Worm (Caenorhabditis elegans) whole organism, young adult: Measurements from ENCODE around the gene glt-6.

Experiments used
- B0019.2 ChIP-seq: fragments of 200-800 bp; sonication (Bioruptor generic); conservative IDR thresholded peaks from 2 replicates; pipeline ENCODE4 v1.3.6; 2022; ENCODE audit warnings: missing genetic modification reagents, missing genetic modification characterization, missing compliant biosample characterization
- B0336.3 ChIP-seq: fragments of 200-800 bp; sonication (Bioruptor generic); IDR thresholded peaks from 2 replicates; pipeline ENCODE4 v1.3.6; 2022; ENCODE audit warnings: missing genetic modification characterization, missing compliant biosample characterization
- C17E4.6 ChIP-seq: fragments of 200-800 bp; sonication (Bioruptor generic); IDR thresholded peaks from 2 replicates; pipeline ENCODE4 v1.3.6; 2022; ENCODE audit warnings: missing genetic modification reagents, missing genetic modification characterization, missing compliant biosample characterization
- F10E7.11 ChIP-seq: sonication (generic microtip); optimal IDR thresholded peaks from 2 replicates; lab custom pipeline; 2017; ENCODE audit warnings: mild to moderate bottlenecking, missing genetic modification characterization, moderate library complexity, missing compliant biosample characterization
- F23B12.7 ChIP-seq: sonication (generic microtip); optimal IDR thresholded peaks from 2 replicates; lab custom pipeline; 2017; ENCODE audit warnings: missing genetic modification characterization, mild to moderate bottlenecking, missing compliant biosample characterization, antibody characterized with exemption, moderate library complexity; ENCODE audit not compliant: insufficient read depth
- F39B2.1 ChIP-seq: fragments of 200-800 bp; sonication (Bioruptor generic); IDR thresholded peaks from 2 replicates; pipeline ENCODE4 v1.3.6; 2022; ENCODE audit warnings: missing genetic modification reagents, missing genetic modification characterization, missing compliant biosample characterization
- F49E8.2 ChIP-seq: sonication (generic microtip); optimal IDR thresholded peaks from 3 replicates; lab custom pipeline; 2017; ENCODE audit warnings: missing genetic modification characterization, mild to moderate bottlenecking, missing compliant biosample characterization, antibody characterized with exemption, moderate library complexity; ENCODE audit not compliant: insufficient read depth
- F52B5.7 ChIP-seq: sonication (generic microtip); optimal IDR thresholded peaks from 2 replicates; lab custom pipeline; 2016; ENCODE audit warnings: mild to moderate bottlenecking, missing genetic modification characterization, missing compliant biosample characterization
- K12H6.12 ChIP-seq: fragments of 200-800 bp; sonication (Bioruptor generic); optimal IDR thresholded peaks from 2 replicates; lab custom pipeline; 2018; ENCODE audit warnings: mild to moderate bottlenecking, missing genetic modification characterization, missing compliant biosample characterization
- Y56A3A.18 ChIP-seq: fragments of 200-800 bp; sonication (Bioruptor generic); IDR thresholded peaks from 2 replicates; pipeline ENCODE4 v1.3.6; 2022; ENCODE audit warnings: missing genetic modification reagents, missing genetic modification characterization, missing compliant biosample characterization
- Y67H2A.10 ChIP-seq: fragments of 200-800 bp; sonication (Bioruptor generic); conservative IDR thresholded peaks from 2 replicates; pipeline ENCODE4 v1.3.6; 2022; ENCODE audit warnings: missing genetic modification reagents, missing genetic modification characterization, missing compliant biosample characterization
- Y95B8A.8 ChIP-seq: fragments of 200-800 bp; sonication (Bioruptor generic); IDR thresholded peaks from 2 replicates; pipeline ENCODE4 v1.3.6; 2022; ENCODE audit warnings: missing genetic modification reagents, missing genetic modification characterization, missing compliant biosample characterization
- ZK185.1 ChIP-seq: sonication (generic microtip); optimal IDR thresholded peaks from 2 replicates; lab custom pipeline; 2016; ENCODE audit warnings: mild to moderate bottlenecking, missing genetic modification characterization, missing compliant biosample characterization; ENCODE audit not compliant: poor library complexity, severe bottlenecking
- akir-1 ChIP-seq: fragments of 200-800 bp; sonication (Bioruptor generic); optimal IDR thresholded peaks from 2 replicates; lab custom pipeline; 2018; ENCODE audit warnings: mild to moderate bottlenecking, missing genetic modification characterization, moderate library complexity, missing compliant biosample characterization
- atf-7 ChIP-seq: sonication (generic microtip); optimal IDR thresholded peaks from 2 replicates; lab custom pipeline; 2017; ENCODE audit warnings: mild to moderate bottlenecking, missing genetic modification characterization, missing compliant biosample characterization
- athp-1 ChIP-seq: sonication (generic microtip); optimal IDR thresholded peaks from 2 replicates; lab custom pipeline; 2017; ENCODE audit warnings: mild to moderate bottlenecking, missing genetic modification characterization, missing compliant biosample characterization
- bed-1 ChIP-seq: fragments of 200-800 bp; sonication (Bioruptor generic); IDR thresholded peaks from 2 replicates; pipeline ENCODE4 v1.3.6; 2022; ENCODE audit warnings: missing genetic modification reagents, missing genetic modification characterization, missing compliant biosample characterization
- ccch-3 ChIP-seq: fragments of 200-800 bp; sonication (Bioruptor generic); optimal IDR thresholded peaks from 2 replicates; lab custom pipeline; 2018; ENCODE audit warnings: mild to moderate bottlenecking, missing genetic modification characterization, missing compliant biosample characterization
- ceh-27 ChIP-seq: fragments of 200-800 bp; sonication (Bioruptor generic); optimal IDR thresholded peaks from 2 replicates; lab custom pipeline; 2018; ENCODE audit warnings: mild to moderate bottlenecking, missing genetic modification characterization, moderate library complexity, missing compliant biosample characterization
- ceh-58 ChIP-seq: fragments of 200-800 bp; sonication (Bioruptor generic); IDR thresholded peaks from 2 replicates; pipeline ENCODE4 v1.3.6; 2022; ENCODE audit warnings: missing genetic modification characterization, missing compliant biosample characterization
- ceh-91 ChIP-seq: fragments of 200-800 bp; sonication (Bioruptor generic); IDR thresholded peaks from 2 replicates; pipeline ENCODE4 v1.3.6; 2022; ENCODE audit warnings: missing genetic modification reagents, missing genetic modification characterization, missing compliant biosample characterization
- chd-7 ChIP-seq: sonication (generic microtip); optimal IDR thresholded peaks from 2 replicates; lab custom pipeline; 2016; ENCODE audit warnings: mild to moderate bottlenecking, missing genetic modification characterization, moderate library complexity, missing compliant biosample characterization
- die-1 ChIP-seq: sonication (generic microtip); optimal IDR thresholded peaks from 2 replicates; lab custom pipeline; 2016; ENCODE audit warnings: missing genotype, mild to moderate bottlenecking, missing genetic modification characterization, missing compliant biosample characterization
- efl-1 ChIP-seq: fragments of 150-350 bp; optimal IDR thresholded peaks from 2 replicates; lab custom pipeline; 2014; ENCODE audit warnings: missing biosample characterization, missing genetic modification reagents, missing genetic modification characterization
- egl-18 ChIP-seq: fragments of 200-800 bp; sonication (Bioruptor generic); IDR thresholded peaks from 2 replicates; pipeline ENCODE4 v1.3.6; 2022; ENCODE audit warnings: missing genetic modification reagents, missing genetic modification characterization, missing compliant biosample characterization
- ekl-4 ChIP-seq: fragments of 200-800 bp; sonication (Bioruptor generic); IDR thresholded peaks from 2 replicates; pipeline ENCODE4 v1.3.6; 2022; ENCODE audit warnings: missing genetic modification reagents, missing genetic modification characterization, missing compliant biosample characterization
- him-1 ChIP-seq: sonication (generic microtip); optimal IDR thresholded peaks from 2 replicates; lab custom pipeline; 2016; ENCODE audit warnings: missing genotype, missing genetic modification reagents, missing genetic modification characterization, missing compliant biosample characterization
- hlh-12 ChIP-seq: sonication (generic microtip); optimal IDR thresholded peaks from 2 replicates; lab custom pipeline; 2016; ENCODE audit warnings: missing genetic modification characterization, missing compliant biosample characterization
- let-526 ChIP-seq: fragments of 200-800 bp; sonication (Bioruptor generic); IDR thresholded peaks from 2 replicates; pipeline ENCODE4 v1.3.6; 2022; ENCODE audit warnings: missing genetic modification reagents, missing genetic modification characterization, missing compliant biosample characterization
- lin-35 ChIP-seq, 3 experiments: fragments of 150-350 bp in 2 of 3; sonication (generic microtip) in 1 of 3; optimal IDR thresholded peaks; 2 replicates each; lab custom pipeline; 2014 to 2018; ENCODE audit warnings: missing biosample characterization in 3 of 3, missing genetic modification characterization in 3 of 3, missing genetic modification reagents in 3 of 3
- lir-1 ChIP-seq: fragments of 200-800 bp; sonication (Bioruptor generic); conservative IDR thresholded peaks from 2 replicates; pipeline ENCODE4 v1.3.6; 2022; ENCODE audit warnings: missing genetic modification reagents, missing genetic modification characterization, missing compliant biosample characterization
- lsl-1 ChIP-seq: fragments of 200-800 bp; sonication (Bioruptor generic); optimal IDR thresholded peaks from 2 replicates; lab custom pipeline; 2018; ENCODE audit warnings: mild to moderate bottlenecking, missing genetic modification characterization, moderate library complexity, missing compliant biosample characterization
- madf-6 ChIP-seq: fragments of 200-800 bp; sonication (Bioruptor generic); IDR thresholded peaks from 2 replicates; pipeline ENCODE4 v1.3.6; 2022; ENCODE audit warnings: missing genetic modification reagents, missing genetic modification characterization, missing compliant biosample characterization
- mxl-1 ChIP-seq: sonication (generic microtip); optimal IDR thresholded peaks from 2 replicates; lab custom pipeline; 2016; ENCODE audit warnings: missing genetic modification characterization, missing compliant biosample characterization
- nhr-120 ChIP-seq: fragments of 200-800 bp; sonication (Bioruptor generic); IDR thresholded peaks from 2 replicates; pipeline ENCODE4 v1.3.6; 2022; ENCODE audit warnings: missing genetic modification characterization, missing compliant biosample characterization
- nhr-179 ChIP-seq: sonication (generic microtip); optimal IDR thresholded peaks from 2 replicates; lab custom pipeline; 2016; ENCODE audit warnings: mild to moderate bottlenecking, missing genetic modification characterization, missing compliant biosample characterization
- nhr-80 ChIP-seq: sonication (generic microtip); optimal IDR thresholded peaks from 2 replicates; lab custom pipeline; 2016; ENCODE audit warnings: missing genetic modification characterization, missing compliant biosample characterization
- pbrm-1 ChIP-seq: fragments of 200-800 bp; sonication (Bioruptor generic); IDR thresholded peaks from 2 replicates; pipeline ENCODE4 v1.3.6; 2022; ENCODE audit warnings: missing genetic modification reagents, missing genetic modification characterization, missing compliant biosample characterization
- repo-1 ChIP-seq: sonication (generic microtip); optimal IDR thresholded peaks from 2 replicates; lab custom pipeline; 2017; ENCODE audit warnings: mild to moderate bottlenecking, missing genetic modification characterization, missing compliant biosample characterization
- rpc-1 ChIP-seq, 2 experiments: fragments of 150-350 bp in 1 of 2; sonication (generic microtip) in 1 of 2; optimal IDR thresholded peaks; 2 replicates each; lab custom pipeline; 2014 to 2018; ENCODE audit warnings: missing biosample characterization in 1 of 2, missing genetic modification characterization in 1 of 2, missing genetic modification reagents in 1 of 2, missing genotype in 1 of 2
- snpc-1.3 ChIP-seq: sonication (generic microtip); optimal IDR thresholded peaks from 2 replicates; lab custom pipeline; 2017; ENCODE audit warnings: missing genetic modification characterization, mild to moderate bottlenecking, missing compliant biosample characterization, antibody characterized with exemption, moderate library complexity, missing genotype, missing genetic modification reagents; ENCODE audit not compliant: insufficient read depth
- zfh-2 ChIP-seq: fragments of 200-800 bp; sonication (Bioruptor generic); conservative IDR thresholded peaks from 2 replicates; pipeline ENCODE4 v1.3.6; 2022; ENCODE audit warnings: missing genetic modification reagents, missing genetic modification characterization, missing compliant biosample characterization
- zim-3 ChIP-seq: sonication (generic microtip); optimal IDR thresholded peaks from 2 replicates; lab custom pipeline; 2017; ENCODE audit warnings: mild to moderate bottlenecking, missing genetic modification characterization, moderate library complexity, missing compliant biosample characterization
- ztf-22 ChIP-seq: fragments of 200-800 bp; sonication (Bioruptor generic); optimal IDR thresholded peaks from 2 replicates; lab custom pipeline; 2018; ENCODE audit warnings: mild to moderate bottlenecking, missing genetic modification characterization, moderate library complexity, missing compliant biosample characterization
- ztf-26 ChIP-seq: sonication (generic microtip); optimal IDR thresholded peaks from 2 replicates; lab custom pipeline; 2017; ENCODE audit warnings: missing genetic modification characterization, missing compliant biosample characterization
- ztf-28 ChIP-seq: fragments of 200-800 bp; sonication (Bioruptor generic); IDR thresholded peaks from 2 replicates; pipeline ENCODE4 v1.3.6; 2022; ENCODE audit warnings: missing genetic modification reagents, missing genetic modification characterization, missing compliant biosample characterization
- ztf-6 ChIP-seq: fragments of 200-800 bp; sonication (Bioruptor generic); IDR thresholded peaks from 2 replicates; pipeline ENCODE4 v1.3.6; 2022; ENCODE audit warnings: missing genetic modification reagents, missing genetic modification characterization, missing compliant biosample characterization

Gene glt-6

DNA sequence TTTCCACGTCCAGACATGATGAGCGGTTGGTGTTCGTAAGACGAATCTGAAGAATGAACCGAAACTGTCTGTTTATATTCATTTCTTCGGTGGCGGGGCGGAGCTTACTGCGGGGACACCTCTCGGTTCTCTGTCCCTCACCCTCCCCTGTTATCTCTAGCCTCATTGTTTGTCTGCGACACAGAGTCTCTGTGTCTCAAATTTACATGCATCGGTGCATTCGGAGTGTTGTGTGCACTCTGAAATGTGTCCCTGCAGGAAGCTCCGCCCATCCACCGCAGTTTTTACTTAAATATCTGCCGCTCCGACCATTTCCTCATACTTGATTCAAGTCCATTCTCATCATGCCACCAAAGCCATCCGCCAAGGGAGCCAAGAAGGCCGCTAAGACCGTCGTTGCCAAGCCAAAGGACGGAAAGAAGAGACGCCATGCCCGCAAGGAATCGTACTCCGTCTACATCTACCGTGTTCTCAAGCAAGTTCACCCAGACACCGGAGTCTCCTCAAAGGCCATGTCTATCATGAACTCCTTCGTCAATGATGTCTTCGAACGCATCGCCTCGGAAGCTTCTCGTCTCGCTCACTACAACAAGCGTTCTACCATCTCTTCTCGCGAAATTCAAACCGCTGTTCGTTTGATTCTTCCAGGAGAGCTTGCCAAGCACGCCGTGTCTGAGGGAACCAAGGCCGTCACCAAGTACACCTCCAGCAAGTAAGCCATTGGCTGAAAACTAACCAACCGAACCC is 17.0 kb upstream of the glt-6 start, which contains the start of the genes his-61 and his-62:
his-61 (minus strand) TSS at position 17 of the 747 bp plus-strand sequence.
his-62 (plus strand) TSS at position 345 of the 747 bp plus-strand sequence.
- no peak for TF ChIP-seq K12H6.12
- no peak for TF ChIP-seq nhr-179 (tag; lab: Kevin White, UChicago)
- no peak for TF ChIP-seq F10E7.11 (tag; lab: Kevin White, UChicago)
- TF ChIP-seq chd-7 (tag; lab: Kevin White, UChicago), result no peak
- TF ChIP-seq efl-1, result no peak
- no peak for TF ChIP-seq egl-18 (GFP tag; lab: Robert Waterston, UW)
- TF ChIP-seq die-1 (tag; lab: Kevin White, UChicago), result no peak
- TF ChIP-seq atf-7, result no peak
- no peak for TF ChIP-seq F52B5.7 (tag; lab: Kevin White, UChicago)
- peak; percentile 43 for TF ChIP-seq lsl-1 (GFP tag; lab: Kevin White, UChicago)
- no peak for TF ChIP-seq mxl-1 (tag; lab: Kevin White, UChicago)
- no peak for TF ChIP-seq Y67H2A.10 (GFP tag; lab: Robert Waterston, UW)
- TF ChIP-seq B0336.3 (GFP tag; lab: Robert Waterston, UW), result peak; percentile 46; the same call in 1 of the 2 replicates
- no peak for TF ChIP-seq snpc-1.3 (tag; lab: Kevin White, UChicago)
- peak; percentile 63; the same call in 1 of the 2 replicates for TF ChIP-seq pbrm-1 (GFP tag; lab: Robert Waterston, UW)
- no peak for TF ChIP-seq repo-1 (tag; lab: Kevin White, UChicago)
- TF ChIP-seq Y56A3A.18, result no peak
- TF ChIP-seq zfh-2 (GFP tag; lab: Robert Waterston, UW), result no peak
- 0 out of 2 replicates have a peak, but pooled peaks have one; percentile 38 for TF ChIP-seq madf-6 (GFP tag; lab: Robert Waterston, UW)
- TF ChIP-seq B0019.2 (GFP tag; lab: Robert Waterston, UW), result no peak
- TF ChIP-seq zim-3 (tag; lab: Kevin White, UChicago), result no peak
- TF ChIP-seq ceh-91 (GFP tag; lab: Robert Waterston, UW), result peak; percentile 22
- peak; percentile 39 for TF ChIP-seq ZK185.1 (tag; lab: Kevin White, UChicago)
- peak; percentile 39 for TF ChIP-seq ekl-4 (GFP tag; lab: Robert Waterston, UW)
- peak; percentile 89 for TF ChIP-seq F49E8.2 (tag; lab: Kevin White, UChicago)
- peak; percentile 73 for TF ChIP-seq nhr-80 (tag; lab: Kevin White, UChicago)
- no peak for TF ChIP-seq lir-1
- no peak for TF ChIP-seq lin-35 (GFP tag; optimal IDR thresholded peaks at IDR 0.05; lab: Kevin White, UChicago)
- no peak for TF ChIP-seq athp-1 (tag; lab: Kevin White, UChicago)
- TF ChIP-seq hlh-12 (tag; lab: Kevin White, UChicago), result no peak
- TF ChIP-seq him-1 (tag; lab: Kevin White, UChicago), result no peak
- TF ChIP-seq ztf-26, result no peak
- no peak for TF ChIP-seq bed-1 (GFP tag; lab: Robert Waterston, UW)
- TF ChIP-seq akir-1 (GFP tag; lab: Kevin White, UChicago), result no peak
- no peak for TF ChIP-seq ceh-58 (GFP tag; lab: Robert Waterston, UW)
- TF ChIP-seq F39B2.1 (GFP tag; lab: Robert Waterston, UW), result peak; percentile 98
- no peak for TF ChIP-seq let-526 (GFP tag; lab: Robert Waterston, UW)
- peak; percentile 32; the same call in 1 of the 2 replicates for TF ChIP-seq C17E4.6 (GFP tag; lab: Robert Waterston, UW)
- TF ChIP-seq ztf-28 (GFP tag; lab: Robert Waterston, UW), result peak; percentile 76; the same call in 1 of the 2 replicates
- TF ChIP-seq nhr-120 (GFP tag; lab: Robert Waterston, UW), result no peak
- TF ChIP-seq rpc-1 (optimal IDR thresholded peaks at IDR 0.05; lab: Kevin White, UChicago), result no peak
- no peak for TF ChIP-seq rpc-1 (tag; optimal IDR thresholded peaks at IDR 0.05; lab: Kevin White, UChicago)
- TF ChIP-seq F23B12.7 (tag; lab: Kevin White, UChicago), result no peak
- TF ChIP-seq ccch-3, result no peak
- TF ChIP-seq ztf-22, result no peak
- 0 out of 2 replicates have a peak, but pooled peaks have one; percentile 70 for TF ChIP-seq Y95B8A.8 (GFP tag; lab: Robert Waterston, UW)
- no peak for TF ChIP-seq ceh-27 (GFP tag; lab: Kevin White, UChicago)
- no peak for TF ChIP-seq ztf-6
